Fruit fly (Drosophila melanogaster) whole organism: ENCODE measurements around the gene dnc.

Source experiments
- CG8478 ChIP-seq: fragments of >200 bp; optimal IDR thresholded peaks from 2 replicates; lab custom pipeline; 2018; ENCODE audit warnings: inconsistent platforms
- Dll ChIP-seq: fragments of >200 bp; optimal IDR thresholded peaks from 2 replicates; lab custom pipeline; 2017
- EcR ChIP-seq, 2 experiments: fragments of >200 bp; optimal IDR thresholded peaks; 2 replicates each; lab custom pipeline; 2017; ENCODE audit warnings: missing biosample characterization in 2 of 2, missing genetic modification characterization in 2 of 2, missing genetic modification reagents in 2 of 2
- pan ChIP-seq: fragments of >200 bp; optimal IDR thresholded peaks from 2 replicates; lab custom pipeline; 2017
- psq ChIP-seq: fragments of >200 bp; optimal IDR thresholded peaks from 2 replicates; lab custom pipeline; 2017
- usp ChIP-seq: fragments of >200 bp; optimal IDR thresholded peaks from 2 replicates; lab custom pipeline; 2017; ENCODE audit warnings: missing biosample characterization, missing genetic modification characterization, mixed read lengths

DNA sequence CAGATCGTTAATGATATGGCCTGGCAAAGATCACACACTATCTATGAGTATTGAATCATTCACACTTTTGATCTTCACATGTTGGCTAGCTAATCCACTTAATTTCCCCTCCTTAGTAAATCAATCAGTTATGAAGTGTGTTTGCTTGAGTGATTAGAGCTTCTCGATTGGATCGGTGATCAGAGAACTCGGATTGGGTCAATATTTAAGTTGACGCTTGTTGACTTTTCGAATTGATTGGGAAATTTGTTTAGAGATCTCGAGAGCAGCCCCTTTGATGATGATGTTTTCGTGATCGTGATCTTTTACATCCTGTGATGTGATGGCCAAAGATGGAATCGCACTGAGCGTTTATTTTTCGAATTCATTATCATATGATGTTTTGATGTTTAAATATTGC, 12.2 kb downstream of the dnc start:
- TF ChIP-seq usp (no peak), pan (lab: Kevin White, UChicago) (no peak), psq (lab: Kevin White, UChicago) (no peak), CG8478 (lab: Kevin White, UChicago) (no peak), EcR (GFP tag; optimal IDR thresholded peaks at IDR 0.05; lab: Kevin White, UChicago) (no peak), Dll (lab: Kevin White, UChicago) (no peak)
